Fruit fly (Drosophila melanogaster): ENCODE data around the gene hwt.

hwt gene

dm6 chrX:12592121-12592466, 23.8 kb upstream of the hwt start, which contains the start of gene LIMK1 (continued):
- TF ChIP-seq slbo (GFP tag; IDR thresholded peaks at IDR 0.05) (no peak), CG32767 (GFP tag; IDR thresholded peaks at IDR 0.05) (no peak), repo (GFP tag; optimal IDR thresholded peaks at IDR 0.05) (no peak), bbx (GFP tag; IDR thresholded peaks at IDR 0.05; ENCODE audit: partially characterized antibody) (no peak), BEAF-32 (GFP tag; optimal IDR thresholded peaks at IDR 0.05) (peak; percentile 78), kni (GFP tag; optimal IDR thresholded peaks at IDR 0.05) (no peak), hbn (GFP tag; IDR thresholded peaks at IDR 0.05; ENCODE audit: partially characterized antibody) (no peak; the same call in 1 of the 2 replicates), CG14014 (GFP tag; IDR thresholded peaks at IDR 0.05) (no peak), eyg (GFP tag; optimal IDR thresholded peaks at IDR 0.05) (no peak), CG6813 (GFP tag; optimal IDR thresholded peaks at IDR 0.05) (no peak), fd64A (GFP tag; optimal IDR thresholded peaks at IDR 0.05) (no peak), CG13894 (tag; optimal IDR thresholded peaks at IDR 0.05) (no peak), otp (GFP tag; IDR thresholded peaks at IDR 0.05) (no peak), gsb (GFP tag; IDR thresholded peaks at IDR 0.05) (no peak), CG13123 (GFP tag; optimal IDR thresholded peaks at IDR 0.05) (no peak), zen2 (GFP tag; IDR thresholded peaks at IDR 0.05; ENCODE audit: partially characterized antibody) (no peak; the same call in 2 of the 3 replicates), nmo (GFP tag; optimal IDR thresholded peaks at IDR 0.05) (peak; percentile 40), CG12219 (GFP tag; optimal IDR thresholded peaks at IDR 0.05) (no peak), emc (GFP tag; optimal IDR thresholded peaks at IDR 0.05) (no peak), E2f2 (GFP tag; IDR thresholded peaks at IDR 0.05) (peak; percentile 29; the same call in 1 of the 2 replicates), zen (tag; optimal IDR thresholded peaks at IDR 0.05) (peak; percentile 6), CG14710 (tag; optimal IDR thresholded peaks at IDR 0.05) (peak; percentile 66), CG12071 (GFP tag; optimal IDR thresholded peaks at IDR 0.05) (no peak), gce (GFP tag; IDR thresholded peaks at IDR 0.05) (no peak), Bteb2 (GFP tag; optimal IDR thresholded peaks at IDR 0.05) (no peak), CG9932 (GFP tag; IDR thresholded peaks at IDR 0.05) (no peak), sc (optimal IDR thresholded peaks at IDR 0.05) (no peak), sc (GFP tag; optimal IDR thresholded peaks at IDR 0.05) (no peak), fd96Cb (tag; optimal IDR thresholded peaks at IDR 0.05) (no peak), Fer2 (tag; optimal IDR thresholded peaks at IDR 0.05) (no peak), sens (GFP tag) (peak; percentile 52), CG12942 (GFP tag; optimal IDR thresholded peaks at IDR 0.05) (no peak), Adf1 (GFP tag; IDR thresholded peaks at IDR 0.05) (no peak), vfl (GFP tag; optimal IDR thresholded peaks at IDR 0.05) (no peak), CG31224 (GFP tag; IDR thresholded peaks at IDR 0.05) (no peak), ems (GFP tag; optimal IDR thresholded peaks at IDR 0.05) (no peak), Myb (GFP tag; optimal IDR thresholded peaks at IDR 0.05) (peak; percentile 88), klu (GFP tag; IDR thresholded peaks at IDR 0.05) (no peak), Hr78 (GFP tag; optimal IDR thresholded peaks at IDR 0.05) (no peak), Sry-δ (GFP tag; optimal IDR thresholded peaks at IDR 0.05) (peak; percentile 55), HLH4C (GFP tag; IDR thresholded peaks at IDR 0.05; ENCODE audit: partially characterized antibody) (peak; percentile 33; the same call in 1 of the 3 replicates), CG2875 (GFP tag; optimal IDR thresholded peaks at IDR 0.05) (no peak), CG14667 (GFP tag; IDR thresholded peaks at IDR 0.05) (no peak), CG12391 (tag; optimal IDR thresholded peaks at IDR 0.05) (peak; percentile 48), CG6654 (GFP tag; optimal IDR thresholded peaks at IDR 0.05) (no peak), ind (GFP tag; optimal IDR thresholded peaks at IDR 0.05) (no peak), toy (GFP tag; IDR thresholded peaks at IDR 0.05) (no peak), sna (GFP tag; IDR thresholded peaks at IDR 0.05; ENCODE audit: partially characterized antibody) (peak; percentile 56), CG32772 (GFP tag; IDR thresholded peaks at IDR 0.05) (no peak), CG6854 (GFP tag; optimal IDR thresholded peaks at IDR 0.05) (no peak), CG7987 (GFP tag; optimal IDR thresholded peaks at IDR 0.05) (no peak), MBD-R2 (GFP tag; IDR thresholded peaks at IDR 0.05) (peak; percentile 28; the same call in 1 of the 2 replicates)
